Worm (Caenorhabditis elegans) whole organism, young adult: ENCODE data around the gene cdh-3.

ENCODE experiments used
- B0019.2 ChIP-seq: fragments of 200-800 bp; sonication (Bioruptor generic); conservative IDR thresholded peaks from 2 replicates; pipeline ENCODE4 v1.3.6; 2022; ENCODE audit warnings: missing genetic modification reagents, missing genetic modification characterization, missing compliant biosample characterization
- C06A6.2 ChIP-seq: fragments of 200-800 bp; sonication (Bioruptor generic); conservative IDR thresholded peaks from 2 replicates; pipeline ENCODE4 v1.3.6; 2022; ENCODE audit warnings: missing genetic modification characterization, missing compliant biosample characterization
- F10E7.11 ChIP-seq: sonication (generic microtip); optimal IDR thresholded peaks from 2 replicates; lab custom pipeline; 2017; ENCODE audit warnings: mild to moderate bottlenecking, missing genetic modification characterization, moderate library complexity, missing compliant biosample characterization
- F39B2.1 ChIP-seq: fragments of 200-800 bp; sonication (Bioruptor generic); IDR thresholded peaks from 2 replicates; pipeline ENCODE4 v1.3.6; 2022; ENCODE audit warnings: missing genetic modification reagents, missing genetic modification characterization, missing compliant biosample characterization
- F52B5.7 ChIP-seq: sonication (generic microtip); optimal IDR thresholded peaks from 2 replicates; lab custom pipeline; 2016; ENCODE audit warnings: mild to moderate bottlenecking, missing genetic modification characterization, missing compliant biosample characterization
- F55B11.4 ChIP-seq: sonication (generic microtip); optimal IDR thresholded peaks from 2 replicates; lab custom pipeline; 2016; ENCODE audit warnings: missing compliant biosample characterization, missing genetic modification characterization, borderline replicate concordance; ENCODE audit not compliant: insufficient read depth
- F57C9.4 ChIP-seq: sonication (generic microtip); optimal IDR thresholded peaks from 2 replicates; lab custom pipeline; 2017; ENCODE audit warnings: mild to moderate bottlenecking, missing genetic modification characterization, missing compliant biosample characterization
- K12H6.12 ChIP-seq: fragments of 200-800 bp; sonication (Bioruptor generic); optimal IDR thresholded peaks from 2 replicates; lab custom pipeline; 2018; ENCODE audit warnings: mild to moderate bottlenecking, missing genetic modification characterization, missing compliant biosample characterization
- Y67H2A.10 ChIP-seq: fragments of 200-800 bp; sonication (Bioruptor generic); conservative IDR thresholded peaks from 2 replicates; pipeline ENCODE4 v1.3.6; 2022; ENCODE audit warnings: missing genetic modification reagents, missing genetic modification characterization, missing compliant biosample characterization
- akir-1 ChIP-seq: fragments of 200-800 bp; sonication (Bioruptor generic); optimal IDR thresholded peaks from 2 replicates; lab custom pipeline; 2018; ENCODE audit warnings: mild to moderate bottlenecking, missing genetic modification characterization, moderate library complexity, missing compliant biosample characterization
- ama-1 ChIP-seq, 3 experiments: fragments of 150-350 bp in 1 of 3; sonication (generic microtip) in 2 of 3; optimal IDR thresholded peaks; 2 replicates each; lab custom pipeline; 2014 to 2018; ENCODE audit warnings: missing biosample characterization in 2 of 3, missing genetic modification characterization in 2 of 3, missing genetic modification reagents in 2 of 3
- attf-5 ChIP-seq: fragments of 200-800 bp; sonication (Bioruptor generic); optimal IDR thresholded peaks from 2 replicates; lab custom pipeline; 2018; ENCODE audit warnings: mild to moderate bottlenecking, missing genetic modification characterization, missing compliant biosample characterization
- bed-1 ChIP-seq: fragments of 200-800 bp; sonication (Bioruptor generic); IDR thresholded peaks from 2 replicates; pipeline ENCODE4 v1.3.6; 2022; ENCODE audit warnings: missing genetic modification reagents, missing genetic modification characterization, missing compliant biosample characterization
- cebp-1 ChIP-seq, 2 experiments: fragments of 200-800 bp in 1 of 2; sonication (Bioruptor generic) in 1 of 2; sonication (generic microtip) in 1 of 2; IDR thresholded peaks in 1 of 2; optimal IDR thresholded peaks in 1 of 2; 2 replicates each; pipeline versions ENCODE4 v1.3.6 to Lab custom; 2017 to 2022; ENCODE audit warnings: missing compliant biosample characterization in 2 of 2, missing genetic modification characterization in 2 of 2, mild to moderate bottlenecking in 1 of 2, missing genetic modification reagents in 1 of 2, moderate library complexity in 1 of 2
- cebp-2 ChIP-seq: fragments of 200-800 bp; sonication (Bioruptor generic); IDR thresholded peaks from 2 replicates; pipeline ENCODE4 v1.3.6; 2022; ENCODE audit warnings: missing genetic modification characterization, missing compliant biosample characterization
- ceh-27 ChIP-seq: fragments of 200-800 bp; sonication (Bioruptor generic); optimal IDR thresholded peaks from 2 replicates; lab custom pipeline; 2018; ENCODE audit warnings: mild to moderate bottlenecking, missing genetic modification characterization, moderate library complexity, missing compliant biosample characterization
- chd-7 ChIP-seq: sonication (generic microtip); optimal IDR thresholded peaks from 2 replicates; lab custom pipeline; 2016; ENCODE audit warnings: mild to moderate bottlenecking, missing genetic modification characterization, moderate library complexity, missing compliant biosample characterization
- die-1 ChIP-seq: sonication (generic microtip); optimal IDR thresholded peaks from 2 replicates; lab custom pipeline; 2016; ENCODE audit warnings: missing genotype, mild to moderate bottlenecking, missing genetic modification characterization, missing compliant biosample characterization
- dox-1 ChIP-seq: fragments of 200-800 bp; sonication (Bioruptor generic); IDR thresholded peaks from 2 replicates; pipeline ENCODE4 v1.3.6; 2022; ENCODE audit warnings: missing genetic modification reagents, missing genetic modification characterization, missing compliant biosample characterization
- dpff-1 ChIP-seq: sonication (generic microtip); optimal IDR thresholded peaks from 2 replicates; lab custom pipeline; 2017; ENCODE audit warnings: mild to moderate bottlenecking, missing genetic modification characterization, missing compliant biosample characterization
- egl-18 ChIP-seq: fragments of 200-800 bp; sonication (Bioruptor generic); IDR thresholded peaks from 2 replicates; pipeline ENCODE4 v1.3.6; 2022; ENCODE audit warnings: missing genetic modification reagents, missing genetic modification characterization, missing compliant biosample characterization
- ekl-4 ChIP-seq: fragments of 200-800 bp; sonication (Bioruptor generic); IDR thresholded peaks from 2 replicates; pipeline ENCODE4 v1.3.6; 2022; ENCODE audit warnings: missing genetic modification reagents, missing genetic modification characterization, missing compliant biosample characterization
- hmg-1.2 ChIP-seq: fragments of 200-800 bp; sonication (Bioruptor generic); IDR thresholded peaks from 2 replicates; pipeline ENCODE4 v1.3.6; 2022; ENCODE audit warnings: missing genetic modification reagents, missing genetic modification characterization, missing compliant biosample characterization
- let-526 ChIP-seq: fragments of 200-800 bp; sonication (Bioruptor generic); IDR thresholded peaks from 2 replicates; pipeline ENCODE4 v1.3.6; 2022; ENCODE audit warnings: missing genetic modification reagents, missing genetic modification characterization, missing compliant biosample characterization
- let-607 ChIP-seq, 2 experiments: fragments of 200-800 bp in 1 of 2; sonication (Bioruptor generic) in 1 of 2; sonication (generic microtip) in 1 of 2; optimal IDR thresholded peaks; 2 replicates each; lab custom pipeline; 2016 to 2018; ENCODE audit warnings: mild to moderate bottlenecking in 2 of 2, missing compliant biosample characterization in 2 of 2, missing genetic modification characterization in 2 of 2, moderate library complexity in 2 of 2, missing genotype in 1 of 2
- lin-26 ChIP-seq: fragments of 200-800 bp; sonication (Bioruptor generic); IDR thresholded peaks from 2 replicates; pipeline ENCODE4 v1.3.6; 2022; ENCODE audit warnings: missing genetic modification reagents, missing genetic modification characterization, missing compliant biosample characterization
- lin-54 ChIP-seq: fragments of 200-800 bp; sonication (Bioruptor generic); optimal IDR thresholded peaks from 2 replicates; lab custom pipeline; 2018; ENCODE audit warnings: mild to moderate bottlenecking, missing genetic modification characterization, missing compliant biosample characterization
- madf-10 ChIP-seq: sonication (generic microtip); optimal IDR thresholded peaks from 2 replicates; lab custom pipeline; 2016; ENCODE audit warnings: mild to moderate bottlenecking, missing genetic modification characterization, missing compliant biosample characterization
- madf-6 ChIP-seq: fragments of 200-800 bp; sonication (Bioruptor generic); IDR thresholded peaks from 2 replicates; pipeline ENCODE4 v1.3.6; 2022; ENCODE audit warnings: missing genetic modification reagents, missing genetic modification characterization, missing compliant biosample characterization
- nfyb-1 ChIP-seq: fragments of 200-800 bp; sonication (Bioruptor generic); IDR thresholded peaks from 2 replicates; pipeline ENCODE4 v1.3.6; 2022; ENCODE audit warnings: missing genetic modification reagents, missing genetic modification characterization, missing compliant biosample characterization
- nhr-120 ChIP-seq: fragments of 200-800 bp; sonication (Bioruptor generic); IDR thresholded peaks from 2 replicates; pipeline ENCODE4 v1.3.6; 2022; ENCODE audit warnings: missing genetic modification characterization, missing compliant biosample characterization
- nhr-27 ChIP-seq: fragments of 200-800 bp; sonication (Bioruptor generic); optimal IDR thresholded peaks from 2 replicates; lab custom pipeline; 2018; ENCODE audit warnings: mild to moderate bottlenecking, missing genetic modification characterization, moderate library complexity, missing compliant biosample characterization
- nhr-80 ChIP-seq: sonication (generic microtip); optimal IDR thresholded peaks from 2 replicates; lab custom pipeline; 2016; ENCODE audit warnings: missing genetic modification characterization, missing compliant biosample characterization
- nhr-90 ChIP-seq: sonication (generic microtip); optimal IDR thresholded peaks from 2 replicates; lab custom pipeline; 2016; ENCODE audit warnings: missing genotype, mild to moderate bottlenecking, missing genetic modification characterization, missing compliant biosample characterization
- pbrm-1 ChIP-seq: fragments of 200-800 bp; sonication (Bioruptor generic); IDR thresholded peaks from 2 replicates; pipeline ENCODE4 v1.3.6; 2022; ENCODE audit warnings: missing genetic modification reagents, missing genetic modification characterization, missing compliant biosample characterization
- rec-8 ChIP-seq, 2 experiments: sonication (generic microtip); optimal IDR thresholded peaks; 2 replicates each; lab custom pipeline; 2016; ENCODE audit warnings: mild to moderate bottlenecking in 2 of 2, missing genetic modification characterization in 2 of 2, missing genetic modification reagents in 2 of 2, missing genotype in 2 of 2, missing biosample characterization in 1 of 2, missing compliant biosample characterization in 1 of 2, moderate library complexity in 1 of 2
- sdz-38 ChIP-seq: sonication (generic microtip); optimal IDR thresholded peaks from 2 replicates; lab custom pipeline; 2016; ENCODE audit warnings: missing genotype, missing genetic modification characterization, missing compliant biosample characterization
- snpc-4 ChIP-seq, 5 experiments: fragments of 150-350 bp in 1 of 5; sonication (generic microtip) in 4 of 5; optimal IDR thresholded peaks; 2 replicates each; lab custom pipeline; 2014 to 2018; ENCODE audit warnings: missing genetic modification characterization in 5 of 5, missing biosample characterization in 3 of 5, antibody characterized with exemption in 2 of 5, mild to moderate bottlenecking in 2 of 5, missing compliant biosample characterization in 2 of 5, missing genotype in 2 of 5, moderate library complexity in 2 of 5, missing genetic modification reagents in 1 of 5
- somi-1 ChIP-seq: fragments of 200-800 bp; sonication (Bioruptor generic); optimal IDR thresholded peaks from 2 replicates; lab custom pipeline; 2018; ENCODE audit warnings: mild to moderate bottlenecking, missing genetic modification characterization, missing compliant biosample characterization
- tbx-9 ChIP-seq: sonication (generic microtip); optimal IDR thresholded peaks from 2 replicates; lab custom pipeline; 2016; ENCODE audit warnings: borderline replicate concordance, missing genetic modification characterization, inconsistent platforms, missing compliant biosample characterization
- unc-62 ChIP-seq: fragments of 150-350 bp; optimal IDR thresholded peaks from 2 replicates; lab custom pipeline; 2014; ENCODE audit warnings: missing biosample characterization, missing genetic modification reagents, missing genetic modification characterization
- ztf-22 ChIP-seq: fragments of 200-800 bp; sonication (Bioruptor generic); optimal IDR thresholded peaks from 2 replicates; lab custom pipeline; 2018; ENCODE audit warnings: mild to moderate bottlenecking, missing genetic modification characterization, moderate library complexity, missing compliant biosample characterization
- ztf-6 ChIP-seq: fragments of 200-800 bp; sonication (Bioruptor generic); IDR thresholded peaks from 2 replicates; pipeline ENCODE4 v1.3.6; 2022; ENCODE audit warnings: missing genetic modification reagents, missing genetic modification characterization, missing compliant biosample characterization

Gene cdh-3

ce11 chrIII:7720861-7721260 is 33.4 kb downstream of the cdh-3 start (continued):
- TF ChIP-seq Y67H2A.10 (GFP tag; lab: Robert Waterston, UW) = no peak
- TF ChIP-seq die-1 (tag; lab: Kevin White, UChicago) = no peak
- TF ChIP-seq F52B5.7 (tag; lab: Kevin White, UChicago) = no peak
- no peak for TF ChIP-seq tbx-9 (tag; lab: Kevin White, UChicago)
- TF ChIP-seq rec-8 (tag; optimal IDR thresholded peaks at IDR 0.05; lab: Kevin White, UChicago) = no peak
- no peak for TF ChIP-seq egl-18 (GFP tag; lab: Robert Waterston, UW)
- TF ChIP-seq sdz-38 (tag; lab: Kevin White, UChicago) = no peak
- no peak for TF ChIP-seq nhr-27 (tag; lab: Kevin White, UChicago)
- no peak for TF ChIP-seq akir-1 (GFP tag; lab: Kevin White, UChicago)
- TF ChIP-seq bed-1 = no peak
- no peak for TF ChIP-seq ztf-22 (GFP tag; lab: Kevin White, UChicago)
- TF ChIP-seq lin-26 (GFP tag; lab: Robert Waterston, UW) = peak; percentile 53; the same call in 1 of the 2 replicates
- TF ChIP-seq C06A6.2 (GFP tag; lab: Robert Waterston, UW) = peak; percentile 40; the same call in 1 of the 2 replicates
- TF ChIP-seq F57C9.4 (tag; lab: Kevin White, UChicago) = no peak
- TF ChIP-seq cebp-2 (GFP tag; lab: Robert Waterston, UW) = no peak
- TF ChIP-seq F55B11.4 (tag; lab: Kevin White, UChicago) = no peak
- TF ChIP-seq F39B2.1 (GFP tag; lab: Robert Waterston, UW) = no peak
- TF ChIP-seq dpff-1 = no peak
- TF ChIP-seq pbrm-1 (GFP tag; lab: Robert Waterston, UW) = peak; percentile 44; the same call in 1 of the 2 replicates
- no peak for TF ChIP-seq madf-6 (GFP tag; lab: Robert Waterston, UW)
- TF ChIP-seq B0019.2 (GFP tag; lab: Robert Waterston, UW) = no peak
- peak; percentile 50 for TF ChIP-seq K12H6.12 (tag; lab: Kevin White, UChicago)
- TF ChIP-seq, all 124 proteins: peak for 18

- TF ChIP-seq ama-1 (optimal IDR thresholded peaks at IDR 0.05; lab: Kevin White, UChicago) = peak; percentile 0
- no peak for TF ChIP-seq ama-1 (GFP tag; optimal IDR thresholded peaks at IDR 0.05; lab: Kevin White, UChicago)
- peak; percentile 9 for TF ChIP-seq nhr-80 (tag; lab: Kevin White, UChicago)
- peak; percentile 20; the same call in 1 of the 2 replicates for TF ChIP-seq hmg-1.2 (GFP tag; lab: Robert Waterston, UW)
- TF ChIP-seq cebp-1 (GFP tag; IDR thresholded peaks at IDR 0.05; lab: Robert Waterston, UW) = no peak
- TF ChIP-seq cebp-1 (tag; optimal IDR thresholded peaks at IDR 0.05; lab: Kevin White, UChicago) = peak; percentile 6
- TF ChIP-seq let-526 (GFP tag; lab: Robert Waterston, UW) = no peak
- TF ChIP-seq ceh-27 = no peak
These were observed 34.8 kb downstream of the cdh-3 start, which contains the start of gene ncl-1 for ce11 chrIII:7719364-7719936. TSS of gene ncl-1 (plus strand) at chrIII:7719729.

DNA sequence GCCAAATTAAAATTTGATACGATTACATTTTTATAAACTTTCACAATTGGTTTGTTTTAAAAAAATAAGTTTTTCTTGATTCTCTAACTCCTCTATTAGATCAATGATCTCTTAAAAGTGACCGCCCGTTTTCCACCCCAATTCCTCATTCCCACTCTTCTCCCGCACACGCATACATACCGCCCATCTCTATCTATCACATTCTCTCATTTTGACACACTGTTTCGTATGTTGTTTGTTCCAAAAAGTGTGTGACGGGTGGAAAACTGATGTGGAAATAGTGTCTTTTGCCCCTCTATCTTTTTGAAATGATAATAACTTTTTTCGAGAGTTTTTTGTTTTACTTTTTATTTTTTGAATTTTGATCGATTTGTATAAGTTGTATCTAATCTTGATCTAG is 35.9 kb downstream of the cdh-3 start:
- peak; percentile 82 for TF ChIP-seq dox-1
- TF ChIP-seq unc-62 (GFP tag; lab: Kevin White, UChicago) = no peak
- TF ChIP-seq attf-5 = peak; percentile 86
- peak; percentile 71 for TF ChIP-seq somi-1 (GFP tag; lab: Kevin White, UChicago)
- TF ChIP-seq nhr-120 (GFP tag; lab: Robert Waterston, UW) = no peak
- peak; percentile 25 for TF ChIP-seq madf-10 (tag; lab: Kevin White, UChicago)
- TF ChIP-seq K12H6.12 (tag; lab: Kevin White, UChicago) = peak; percentile 22
- peak; percentile 47 for TF ChIP-seq nhr-90
- peak; percentile 48; the same call in 1 of the 2 replicates for TF ChIP-seq ekl-4 (GFP tag; lab: Robert Waterston, UW)
- TF ChIP-seq let-607 (tag; optimal IDR thresholded peaks at IDR 0.05; lab: Kevin White, UChicago) = peak; percentile 78 to 85
- peak; percentile 33; the same call in 1 of the 2 replicates for TF ChIP-seq nfyb-1
- no peak for TF ChIP-seq snpc-4 (GFP tag; optimal IDR thresholded peaks at IDR 0.05; lab: Kevin White, UChicago)
- peak in 2 of 4 experiments; percentile 7 to 68 for TF ChIP-seq snpc-4 (tag; optimal IDR thresholded peaks at IDR 0.05; lab: Kevin White, UChicago)
- peak; percentile 45 for TF ChIP-seq lin-54 (GFP tag; lab: Kevin White, UChicago)
- TF ChIP-seq chd-7 (tag; lab: Kevin White, UChicago) = peak; percentile 13
- TF ChIP-seq F10E7.11 = no peak
- 0 out of 2 replicates have a peak, but pooled peaks have one; percentile 26 for TF ChIP-seq C06A6.2 (GFP tag; lab: Robert Waterston, UW)
- no peak for TF ChIP-seq ztf-6
